Fruit fly (Drosophila melanogaster) whole organism, prepupa: ENCODE measurements around the gene RpL27.

Experiments
- CG10631 ChIP-seq: fragments of 200-800 bp; sonication (Bioruptor generic); optimal IDR thresholded peaks from 2 replicates; lab custom pipeline; 2016; ENCODE audit warnings: missing biosample characterization, missing genetic modification characterization
- CG10669 ChIP-seq: fragments of 200-800 bp; sonication (Bioruptor generic); optimal IDR thresholded peaks from 3 replicates; lab custom pipeline; 2018; ENCODE audit warnings: missing biosample characterization, mild to moderate bottlenecking, missing genetic modification characterization, moderate library complexity
- CG11762 ChIP-seq: fragments of 200-800 bp; sonication (Bioruptor generic); optimal IDR thresholded peaks from 3 replicates; lab custom pipeline; 2016; ENCODE audit warnings: missing biosample characterization, missing genetic modification characterization; ENCODE audit not compliant: insufficient read depth
- CG11902 ChIP-seq: fragments of 200-800 bp; sonication (Bioruptor generic); optimal IDR thresholded peaks from 3 replicates; lab custom pipeline; 2016; ENCODE audit warnings: missing biosample characterization, missing genetic modification characterization
- CG15336 ChIP-seq: fragments of 200-800 bp; sonication (Bioruptor generic); IDR thresholded peaks from 2 replicates; pipeline ENCODE4 v1.3.6; 2022; ENCODE audit warnings: missing biosample characterization, missing genetic modification characterization
- CG1621 ChIP-seq: fragments of 200-800 bp; sonication (Bioruptor generic); optimal IDR thresholded peaks from 3 replicates; lab custom pipeline; 2018; ENCODE audit warnings: missing biosample characterization, mild to moderate bottlenecking, missing genetic modification characterization
- CG3032 ChIP-seq: fragments of 200-800 bp; optimal IDR thresholded peaks from 2 replicates; lab custom pipeline; 2019; ENCODE audit warnings: missing biosample characterization, mild to moderate bottlenecking, missing genetic modification characterization, moderate library complexity
- CG31627 ChIP-seq: fragments of 200-800 bp; sonication (Bioruptor generic); optimal IDR thresholded peaks from 3 replicates; lab custom pipeline; 2016; ENCODE audit warnings: missing biosample characterization, missing genetic modification characterization
- CG32006 ChIP-seq: fragments of 200-800 bp; sonication (Bioruptor generic); optimal IDR thresholded peaks from 3 replicates; lab custom pipeline; 2017; ENCODE audit warnings: missing biosample characterization, mild to moderate bottlenecking, missing genetic modification characterization
- CG34406 ChIP-seq: fragments of 200-800 bp; sonication (Bioruptor generic); optimal IDR thresholded peaks from 3 replicates; lab custom pipeline; 2016; ENCODE audit warnings: missing biosample characterization, missing genetic modification characterization
- CG3919 ChIP-seq: fragments of 200-800 bp; sonication (Bioruptor generic); optimal IDR thresholded peaks from 3 replicates; lab custom pipeline; 2016; ENCODE audit warnings: missing biosample characterization, missing genetic modification characterization
- CG4318 ChIP-seq: fragments of 200-800 bp; sonication (Bioruptor generic); optimal IDR thresholded peaks from 3 replicates; lab custom pipeline; 2017; ENCODE audit warnings: missing biosample characterization, mild to moderate bottlenecking, missing genetic modification characterization
- CG6163 ChIP-seq: fragments of 200-800 bp; sonication (Bioruptor generic); IDR thresholded peaks from 3 replicates; pipeline ENCODE4 v1.3.6; 2022; ENCODE audit warnings: missing biosample characterization, missing genetic modification characterization
- CG6276 ChIP-seq: fragments of 200-800 bp; sonication (Bioruptor generic); optimal IDR thresholded peaks from 2 replicates; lab custom pipeline; 2017; ENCODE audit warnings: missing biosample characterization, mild to moderate bottlenecking, missing genetic modification characterization
- CG6792 ChIP-seq: fragments of 200-800 bp; sonication (Bioruptor generic); optimal IDR thresholded peaks from 3 replicates; lab custom pipeline; 2016; ENCODE audit warnings: missing biosample characterization, missing genetic modification characterization
- CG6808 ChIP-seq: fragments of 200-800 bp; sonication (Bioruptor generic); optimal IDR thresholded peaks from 3 replicates; lab custom pipeline; 2017; ENCODE audit warnings: missing biosample characterization, missing genetic modification characterization, mild to moderate bottlenecking, moderate library complexity, missing genetic modification reagents
- CG6854 ChIP-seq: fragments of 200-800 bp; sonication (Bioruptor generic); optimal IDR thresholded peaks from 2 replicates; lab custom pipeline; 2017; ENCODE audit warnings: missing biosample characterization, mild to moderate bottlenecking, missing genetic modification characterization
- CG7368 ChIP-seq: fragments of 200-800 bp; sonication (Bioruptor generic); optimal IDR thresholded peaks from 3 replicates; lab custom pipeline; 2016; ENCODE audit warnings: missing biosample characterization, missing genetic modification characterization
- CG8319 ChIP-seq: fragments of 200-800 bp; sonication (Bioruptor generic); optimal IDR thresholded peaks from 3 replicates; lab custom pipeline; 2016; ENCODE audit warnings: missing biosample characterization, missing genetic modification characterization
- CG8632 ChIP-seq: fragments of 200-800 bp; sonication (Bioruptor generic); optimal IDR thresholded peaks from 3 replicates; lab custom pipeline; 2016; ENCODE audit warnings: missing biosample characterization, missing genetic modification characterization
- CG9139 ChIP-seq: fragments of 200-800 bp; sonication (Bioruptor generic); optimal IDR thresholded peaks from 3 replicates; lab custom pipeline; 2017; ENCODE audit warnings: missing biosample characterization, mild to moderate bottlenecking, missing genetic modification characterization
- Eip75B ChIP-seq: fragments of 200-800 bp; sonication (Bioruptor generic); optimal IDR thresholded peaks from 3 replicates; lab custom pipeline; 2016; ENCODE audit warnings: missing biosample characterization, missing genetic modification characterization
- Eip78C ChIP-seq: fragments of 200-800 bp; sonication (Bioruptor generic); peaks from one replicate; lab custom pipeline; 2016; ENCODE audit warnings: missing biosample characterization, missing genetic modification characterization
- Ets21C ChIP-seq: fragments of 200-800 bp; sonication (Bioruptor generic); optimal IDR thresholded peaks from 3 replicates; lab custom pipeline; 2016; ENCODE audit warnings: missing biosample characterization, missing genetic modification characterization
- Ets96B ChIP-seq: fragments of 200-800 bp; optimal IDR thresholded peaks from 2 replicates; lab custom pipeline; 2019; ENCODE audit warnings: missing biosample characterization, mild to moderate bottlenecking, missing genetic modification characterization, moderate library complexity
- Gug ChIP-seq: fragments of 200-800 bp; sonication (Bioruptor generic); IDR thresholded peaks from 2 replicates; pipeline ENCODE4 v1.3.6; 2022; ENCODE audit warnings: missing biosample characterization, missing genetic modification characterization
- Hr38 ChIP-seq: sonication (Bioruptor generic); optimal IDR thresholded peaks from 2 replicates; lab custom pipeline; 2016; ENCODE audit warnings: missing biosample characterization, missing genetic modification characterization
- Hr39 ChIP-seq: fragments of 200-800 bp; sonication (Bioruptor generic); optimal IDR thresholded peaks from 2 replicates; lab custom pipeline; 2016; ENCODE audit warnings: missing biosample characterization, missing genetic modification characterization
- Hr4 ChIP-seq: fragments of 200-800 bp; sonication (Bioruptor generic); optimal IDR thresholded peaks from 3 replicates; lab custom pipeline; 2016; ENCODE audit warnings: missing biosample characterization, missing genetic modification characterization
- Smox ChIP-seq: fragments of 200-800 bp; sonication (Bioruptor generic); optimal IDR thresholded peaks from 3 replicates; lab custom pipeline; 2016; ENCODE audit warnings: missing biosample characterization, missing genetic modification characterization
- Sox102F ChIP-seq: fragments of 200-800 bp; sonication (Bioruptor generic); optimal IDR thresholded peaks from 2 replicates; lab custom pipeline; 2016; ENCODE audit warnings: missing biosample characterization, mild to moderate bottlenecking, missing genetic modification characterization
- Sox14 ChIP-seq: fragments of 200-800 bp; sonication (Bioruptor generic); optimal IDR thresholded peaks from 3 replicates; lab custom pipeline; 2016; ENCODE audit warnings: missing biosample characterization, missing genetic modification characterization
- acj6 ChIP-seq: fragments of 200-800 bp; sonication (Bioruptor generic); optimal IDR thresholded peaks from 3 replicates; lab custom pipeline; 2016; ENCODE audit warnings: missing biosample characterization, missing genetic modification characterization
- cyc ChIP-seq: fragments of 200-800 bp; sonication (Bioruptor generic); optimal IDR thresholded peaks from 3 replicates; lab custom pipeline; 2016; ENCODE audit warnings: missing biosample characterization, missing genetic modification characterization
- dac ChIP-seq: fragments of 200-800 bp; sonication (Bioruptor generic); optimal IDR thresholded peaks from 2 replicates; lab custom pipeline; 2017; ENCODE audit warnings: missing biosample characterization, mild to moderate bottlenecking, missing genetic modification characterization
- dsx ChIP-seq: fragments of 200-800 bp; optimal IDR thresholded peaks from 3 replicates; lab custom pipeline; 2019; ENCODE audit warnings: missing biosample characterization, mild to moderate bottlenecking, missing genetic modification characterization, moderate library complexity; ENCODE audit not compliant: poor library complexity, severe bottlenecking
- eg ChIP-seq: fragments of 200-800 bp; sonication (Bioruptor generic); IDR thresholded peaks from 3 replicates; pipeline ENCODE4 v1.3.6; 2022; ENCODE audit warnings: missing biosample characterization, missing genetic modification characterization
- fd85E ChIP-seq: fragments of 200-800 bp; sonication (Bioruptor generic); optimal IDR thresholded peaks from 3 replicates; lab custom pipeline; 2016; ENCODE audit warnings: missing biosample characterization, missing genetic modification characterization
- fkh ChIP-seq: fragments of 200-800 bp; sonication (Bioruptor generic); optimal IDR thresholded peaks from 3 replicates; lab custom pipeline; 2017; ENCODE audit warnings: missing biosample characterization, mild to moderate bottlenecking, missing genetic modification characterization, moderate library complexity
- net ChIP-seq: fragments of 200-800 bp; sonication (Bioruptor generic); optimal IDR thresholded peaks from 3 replicates; lab custom pipeline; 2016; ENCODE audit warnings: missing biosample characterization, missing genetic modification characterization
- pdm3 ChIP-seq: fragments of 200-800 bp; sonication (Bioruptor generic); optimal IDR thresholded peaks from 3 replicates; lab custom pipeline; 2016; ENCODE audit warnings: missing biosample characterization, missing genetic modification characterization
- salr ChIP-seq, 2 experiments: fragments of 200-800 bp; sonication (Bioruptor generic); optimal IDR thresholded peaks; 3 replicates each; lab custom pipeline; 2016 to 2018; ENCODE audit warnings: missing biosample characterization in 2 of 2, missing genetic modification characterization in 2 of 2, mild to moderate bottlenecking in 1 of 2
- spab ChIP-seq: fragments of 200-800 bp; sonication (Bioruptor generic); optimal IDR thresholded peaks from 2 replicates; lab custom pipeline; 2017; ENCODE audit warnings: missing biosample characterization, mild to moderate bottlenecking, missing genetic modification characterization, missing genetic modification reagents
- ss ChIP-seq, 2 experiments: fragments of 200-800 bp; sonication (Bioruptor generic); optimal IDR thresholded peaks; 2 replicates in 1 of 2; 3 replicates in 1 of 2; lab custom pipeline; 2017 to 2018; ENCODE audit warnings: mild to moderate bottlenecking in 2 of 2, missing biosample characterization in 2 of 2, missing genetic modification characterization in 2 of 2, moderate library complexity in 1 of 2
- vri ChIP-seq: fragments of 200-800 bp; sonication (Bioruptor generic); optimal IDR thresholded peaks from 3 replicates; lab custom pipeline; 2016; ENCODE audit warnings: missing biosample characterization, mild to moderate bottlenecking, missing genetic modification characterization

RpL27 gene

DNA sequence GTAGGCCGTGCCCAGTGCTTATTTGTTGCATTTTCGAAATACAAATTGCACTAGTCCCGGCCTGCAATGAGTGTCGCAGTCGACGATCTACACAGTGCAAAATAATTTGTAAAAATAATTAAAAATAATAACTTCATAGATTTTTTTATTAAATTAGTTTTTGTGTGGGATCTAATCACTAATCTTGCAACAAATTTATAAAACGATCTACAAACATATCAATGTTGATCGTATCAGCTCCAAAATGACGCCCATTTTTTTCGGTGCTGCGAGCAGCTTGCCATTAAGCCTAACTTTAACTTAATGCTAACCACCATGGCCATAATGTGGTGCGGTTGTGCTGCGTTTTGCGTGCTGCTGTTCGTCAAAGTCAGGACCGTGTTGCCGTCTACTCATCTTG lies 33.4 kb downstream of the RpL27 start (continued):
- TF ChIP-seq dac (GFP tag; lab: Kevin White, UChicago) (no peak), Hr4 (GFP tag; lab: Kevin White, UChicago) (peak; percentile 65), CG8632 (GFP tag; lab: Kevin White, UChicago) (peak; percentile 18), Hr39 (peak; percentile 16), CG31627 (no peak), CG34406 (GFP tag; lab: Kevin White, UChicago) (peak; percentile 28), CG7368 (GFP tag; lab: Kevin White, UChicago) (peak; percentile 34), Ets96B (tag; lab: Kevin White, UChicago) (peak; percentile 45), CG10669 (peak; percentile 38), Eip75B (GFP tag; lab: Kevin White, UChicago) (peak; percentile 36), fkh (GFP tag; lab: Kevin White, UChicago) (no peak), spab (peak; percentile 43), CG6163 (GFP tag; lab: Robert Waterston, UW) (peak; percentile 71; the same call in 1 of the 3 replicates), salr (GFP tag; optimal IDR thresholded peaks at IDR 0.05; lab: Kevin White, UChicago) (no peak), Ets21C (GFP tag; lab: Kevin White, UChicago) (no peak), CG10631 (peak; percentile 39), acj6 (peak; percentile 44), pdm3 (GFP tag; lab: Kevin White, UChicago) (peak; percentile 43), CG3919 (GFP tag; lab: Kevin White, UChicago) (peak; percentile 47), CG11762 (GFP tag; lab: Kevin White, UChicago) (no peak), Gug (GFP tag; lab: Robert Waterston, UW) (peak; percentile 13; the same call in 1 of the 2 replicates), eg (GFP tag; lab: Robert Waterston, UW) (peak; percentile 66), CG8319 (GFP tag; lab: Kevin White, UChicago) (no peak), ss (GFP tag; optimal IDR thresholded peaks at IDR 0.05; lab: Kevin White, UChicago) (peak in 1 of 2 experiments; percentile 47), CG1621 (peak; percentile 11), Hr38 (GFP tag; lab: Kevin White, UChicago) (no peak)
- TF ChIP-seq, all 60 proteins: peak for 41

- TF ChIP-seq Sox14 (GFP tag; lab: Kevin White, UChicago): no peak
- no peak for TF ChIP-seq Hr39
- TF ChIP-seq CG32006 (GFP tag; lab: Kevin White, UChicago): no peak
- TF ChIP-seq CG10669: no peak
- TF ChIP-seq Ets96B (tag; lab: Kevin White, UChicago): no peak
- TF ChIP-seq CG11902 (GFP tag; lab: Kevin White, UChicago): no peak
Measured at dm6 chr3R:25650417-25650816, 34.4 kb downstream of the RpL27 start.

DNA sequence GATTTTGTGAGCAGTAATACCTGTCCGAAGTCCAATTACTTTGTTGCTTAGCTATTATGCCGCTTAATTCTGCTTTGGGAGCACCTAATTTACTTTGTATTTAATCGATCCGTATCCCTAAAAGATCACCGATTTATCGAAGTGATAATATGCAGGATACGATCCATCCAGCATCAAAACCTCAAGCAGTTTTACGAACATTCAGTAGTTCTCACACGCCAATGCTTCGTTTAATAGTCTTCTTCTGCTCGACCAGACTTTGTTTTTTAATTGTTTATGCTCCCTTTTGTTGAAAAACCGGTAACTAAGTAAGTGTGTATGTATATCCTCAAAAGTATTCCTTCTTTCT lies 36.6 kb downstream of the RpL27 start:
- TF ChIP-seq Smox (no peak), Hr39 (no peak), acj6 (peak; percentile 28), CG7368 (GFP tag; lab: Kevin White, UChicago) (no peak), dsx (GFP tag; lab: Kevin White, UChicago) (peak; percentile 63), CG1621 (peak; percentile 38), CG6854 (GFP tag; lab: Kevin White, UChicago) (no peak), CG10669 (peak; percentile 24)

- TF ChIP-seq CG9139 (GFP tag; lab: Kevin White, UChicago): peak; percentile 53
- TF ChIP-seq vri (GFP tag; lab: Kevin White, UChicago): no peak
- peak; percentile 5 for TF ChIP-seq CG6792
- TF ChIP-seq net (GFP tag; lab: Kevin White, UChicago): peak; percentile 45
- TF ChIP-seq CG4318 (GFP tag; lab: Kevin White, UChicago): no peak
- TF ChIP-seq fd85E (GFP tag; lab: Kevin White, UChicago): no peak
- TF ChIP-seq Hr38 (GFP tag; lab: Kevin White, UChicago): no peak
- peak; percentile 64 for TF ChIP-seq CG3032 (tag; lab: Kevin White, UChicago)
- peak; percentile 28 for TF ChIP-seq Sox102F (GFP tag; lab: Kevin White, UChicago)
- TF ChIP-seq cyc (GFP tag; lab: Kevin White, UChicago): peak; percentile 16
- no peak for TF ChIP-seq Eip75B (GFP tag; lab: Kevin White, UChicago)
- TF ChIP-seq Smox: no peak
- peak; percentile 44 for TF ChIP-seq CG6808 (GFP tag; lab: Kevin White, UChicago)
- peak; percentile 68 for TF ChIP-seq CG15336 (GFP tag; lab: Robert Waterston, UW)
- peak; percentile 71 for TF ChIP-seq Eip78C (GFP tag; lab: Kevin White, UChicago)
- TF ChIP-seq CG6276: peak; percentile 80
- TF ChIP-seq CG32006 (GFP tag; lab: Kevin White, UChicago): peak; percentile 46
- TF ChIP-seq pdm3 (GFP tag; lab: Kevin White, UChicago): peak; percentile 43
Measured at dm6 chr3R:25647577-25648257, 37.1 kb downstream of the RpL27 start.
